Fruit fly (Drosophila melanogaster): ENCODE measurements around the gene CG15743.
A peak's percentile ranks its signal among the peaks of the same experiment; 100 is the strongest.

CG15743 gene

dm6 chrX:13322405-13322804 is 36.9 kb downstream of the CG15743 start (continued):
- no peak for TF ChIP-seq CG10431 (GFP tag; optimal IDR thresholded peaks at IDR 0.05)
- TF ChIP-seq cwo (GFP tag; optimal IDR thresholded peaks at IDR 0.05), result peak; percentile 62
- TF ChIP-seq Opbp (GFP tag; IDR thresholded peaks at IDR 0.05; ENCODE audit: partially characterized antibody), result no peak
- no peak for TF ChIP-seq CG8290 (GFP tag; optimal IDR thresholded peaks at IDR 0.05)
- TF ChIP-seq CG8290 (tag; optimal IDR thresholded peaks at IDR 0.05), result peak in 1 of 2 experiments; percentile 29
- TF ChIP-seq h (optimal IDR thresholded peaks at IDR 0.05), result no peak
- TF ChIP-seq nom (GFP tag; optimal IDR thresholded peaks at IDR 0.05), result peak; percentile 19
- 0 out of 4 replicates have a peak, but pooled peaks have one; percentile 64 for TF ChIP-seq chinmo (GFP tag; IDR thresholded peaks at IDR 0.05; ENCODE audit: partially characterized antibody)
- no peak for TF ChIP-seq CG7786 (GFP tag; optimal IDR thresholded peaks at IDR 0.05)
- TF ChIP-seq lab (GFP tag; optimal IDR thresholded peaks at IDR 0.05), result peak; percentile 70
- peak; percentile 33 for TF ChIP-seq CG13296 (GFP tag; optimal IDR thresholded peaks at IDR 0.05)
- TF ChIP-seq CG4328 (GFP tag; optimal IDR thresholded peaks at IDR 0.05), result peak; percentile 2
- TF ChIP-seq CG9932 (GFP tag; IDR thresholded peaks at IDR 0.05), result 0 out of 2 replicates have a peak, but pooled peaks have one; percentile 24
- TF ChIP-seq CG18599 (GFP tag; optimal IDR thresholded peaks at IDR 0.05), result peak; percentile 45
- peak; percentile 58 for TF ChIP-seq BtbVII (GFP tag; optimal IDR thresholded peaks at IDR 0.05)
- TF ChIP-seq CG1832 (GFP tag; optimal IDR thresholded peaks at IDR 0.05), result peak; percentile 69
- peak; percentile 38; the same call in 1 of the 2 replicates for TF ChIP-seq Rfx (GFP tag; IDR thresholded peaks at IDR 0.05)
- peak; percentile 59 for TF ChIP-seq schlank (tag; optimal IDR thresholded peaks at IDR 0.05)
- no peak for TF ChIP-seq CG16813 (GFP tag; IDR thresholded peaks at IDR 0.05; ENCODE audit: partially characterized antibody)
- TF ChIP-seq CG15514 (GFP tag; optimal IDR thresholded peaks at IDR 0.05), result peak; percentile 33
- TF ChIP-seq CG10543 (GFP tag; optimal IDR thresholded peaks at IDR 0.05), result peak; percentile 72
- peak; percentile 70 for TF ChIP-seq CG6765 (GFP tag; optimal IDR thresholded peaks at IDR 0.05)
- peak; percentile 17 for TF ChIP-seq sd (tag; optimal IDR thresholded peaks at IDR 0.05)
- TF ChIP-seq Dbx (GFP tag; IDR thresholded peaks at IDR 0.05), result peak; percentile 33; the same call in 1 of the 3 replicates
- TF ChIP-seq PHDP (tag; optimal IDR thresholded peaks at IDR 0.05), result peak; percentile 0
- no peak for TF ChIP-seq lov (optimal IDR thresholded peaks at IDR 0.05)
- TF ChIP-seq lov (GFP tag; IDR thresholded peaks at IDR 0.05), result no peak
- TF ChIP-seq CG17568 (GFP tag; optimal IDR thresholded peaks at IDR 0.05), result peak; percentile 24
- TF ChIP-seq abd-A (tag; optimal IDR thresholded peaks at IDR 0.05), result peak; percentile 25
- TF ChIP-seq CG16779 (GFP tag; IDR thresholded peaks at IDR 0.05), result 0 out of 2 replicates have a peak, but pooled peaks have one; percentile 14
- peak; percentile 47 for TF ChIP-seq Hmr (GFP tag; optimal IDR thresholded peaks at IDR 0.05)
- TF ChIP-seq Atf6 (GFP tag; IDR thresholded peaks at IDR 0.05), result 0 out of 2 replicates have a peak, but pooled peaks have one; percentile 10
- TF ChIP-seq ftz-f1 (GFP tag; optimal IDR thresholded peaks at IDR 0.05), result no peak

- TF ChIP-seq Dref (GFP tag; IDR thresholded peaks at IDR 0.05) (no peak), CG5180 (GFP tag; optimal IDR thresholded peaks at IDR 0.05) (no peak), NFAT (GFP tag; IDR thresholded peaks at IDR 0.05) (0 out of 2 replicates have a peak, but pooled peaks have one; percentile 7), CG15696 (tag; optimal IDR thresholded peaks at IDR 0.05) (no peak), Lim3 (GFP tag; IDR thresholded peaks at IDR 0.05) (no peak), trem (tag; optimal IDR thresholded peaks at IDR 0.05) (no peak), CG9609 (GFP tag; optimal IDR thresholded peaks at IDR 0.05) (peak; percentile 47), CG8359 (GFP tag; optimal IDR thresholded peaks at IDR 0.05; ENCODE audit: borderline replicate concordance) (no peak), zen2 (GFP tag; IDR thresholded peaks at IDR 0.05; ENCODE audit: partially characterized antibody) (no peak), unpg (GFP tag; optimal IDR thresholded peaks at IDR 0.05) (peak; percentile 57), fd64A (GFP tag; optimal IDR thresholded peaks at IDR 0.05) (no peak), CG15073 (GFP tag; optimal IDR thresholded peaks at IDR 0.05) (no peak), CG3407 (GFP tag; optimal IDR thresholded peaks at IDR 0.05) (peak; percentile 19), CG9215 (GFP tag; IDR thresholded peaks at IDR 0.05) (peak; percentile 62), CG3163 (GFP tag; optimal IDR thresholded peaks at IDR 0.05) (peak; percentile 43), CG6854 (GFP tag; optimal IDR thresholded peaks at IDR 0.05) (no peak), CG10274 (GFP tag; optimal IDR thresholded peaks at IDR 0.05) (no peak), btn (GFP tag; optimal IDR thresholded peaks at IDR 0.05) (peak; percentile 24), br (optimal IDR thresholded peaks at IDR 0.05) (no peak)
Observed at dm6 chrX:13323114-13323513, 37.6 kb downstream of the CG15743 start.

All from whole organism, embryonic.